Worm (Caenorhabditis elegans) whole organism, dauer: ENCODE results near the gene Y54G2A.77.
"Not testable (repeated sequence)": the region's sequence is repeated elsewhere in the genome, so short reads cannot be mapped to it uniquely, and the experiment has no call there.

Experiments
- unc-62 ChIP-seq: sonication (generic microtip); optimal IDR thresholded peaks from 2 replicates; lab custom pipeline; 2017; ENCODE audit warnings: missing biosample characterization, missing genetic modification reagents, missing genetic modification characterization

The Y54G2A.77 gene

ce11 chrIV:2759163-2759562, 3.3 kb upstream of the Y54G2A.77 start, which contains the start of gene Y54G2A.38:
Gene Y54G2A.38, plus strand, starts transcription at chrIV:2759463.
- TF ChIP-seq unc-62 (GFP tag; lab: Kevin White, UChicago): no peak

ce11 chrIV:2761477-2761876, 1.0 kb upstream of the Y54G2A.77 start:
- TF ChIP-seq unc-62 (GFP tag; lab: Kevin White, UChicago): no peak

- no peak for TF ChIP-seq unc-62 (GFP tag; lab: Kevin White, UChicago)
Observed at ce11 chrIV:2764160-2764559, 1.7 kb downstream of the Y54G2A.77 start.

- no peak for TF ChIP-seq unc-62 (GFP tag; lab: Kevin White, UChicago)
Observed at ce11 chrIV:2765048-2765708, 2.7 kb downstream of the Y54G2A.77 start.

- no peak for TF ChIP-seq unc-62 (GFP tag; lab: Kevin White, UChicago)
Observed at ce11 chrIV:2770067-2770466, 7.6 kb downstream of the Y54G2A.77 start.

- no peak for TF ChIP-seq unc-62 (GFP tag; lab: Kevin White, UChicago)
Observed at ce11 chrIV:2770835-2771234, 8.4 kb downstream of the Y54G2A.77 start.

- no peak for TF ChIP-seq unc-62 (GFP tag; lab: Kevin White, UChicago)
Observed at ce11 chrIV:2771692-2772091, 9.2 kb downstream of the Y54G2A.77 start, which contains the start of gene Y54G2A.11. Gene Y54G2A.11, minus strand, starts transcription at chrIV:2771792.

ce11 chrIV:2772209-2772851, 9.8 kb downstream of the Y54G2A.77 start:
- TF ChIP-seq unc-62 (GFP tag; lab: Kevin White, UChicago): no peak

- TF ChIP-seq unc-62 (GFP tag; lab: Kevin White, UChicago): no peak
Observed at ce11 chrIV:2773382-2773979, 11.0 kb downstream of the Y54G2A.77 start.

- TF ChIP-seq unc-62 (GFP tag; lab: Kevin White, UChicago): no peak
Observed at ce11 chrIV:2774500-2774899, 12.0 kb downstream of the Y54G2A.77 start.

- TF ChIP-seq unc-62 (GFP tag; lab: Kevin White, UChicago): no peak
Observed at ce11 chrIV:2775992-2776630, 13.6 kb downstream of the Y54G2A.77 start.

ce11 chrIV:2776733-2777132, 14.3 kb downstream of the Y54G2A.77 start:
- TF ChIP-seq unc-62 (GFP tag; lab: Kevin White, UChicago): no peak

- not testable (repeated sequence) for TF ChIP-seq unc-62 (GFP tag; lab: Kevin White, UChicago)
Observed at ce11 chrIV:2777841-2778240, 15.4 kb downstream of the Y54G2A.77 start, which contains the start of gene Y54G2A.72. Gene Y54G2A.72, plus strand, starts transcription at chrIV:2778141.

- no peak for TF ChIP-seq unc-62 (GFP tag; lab: Kevin White, UChicago)
Observed at ce11 chrIV:2782793-2783540, 20.5 kb downstream of the Y54G2A.77 start, which contains the start of gene Y54G2A.12. Gene Y54G2A.12, minus strand, starts transcription at chrIV:2782843.

ce11 chrIV:2785057-2785456, 22.6 kb downstream of the Y54G2A.77 start:
- TF ChIP-seq unc-62 (GFP tag; lab: Kevin White, UChicago): no peak
